Fruit fly (Drosophila melanogaster) whole organism, embryonic: ENCODE data around the gene Nubp1.

Experiments used
- CG1024 ChIP-seq: fragments of 200-800 bp; sonication (Bioruptor generic); IDR thresholded peaks from 2 replicates; pipeline ENCODE4 v1.3.6; 2022; ENCODE audit warnings: missing biosample characterization, missing genetic modification characterization
- CG11398 ChIP-seq: fragments of 200-800 bp; sonication (Bioruptor generic); optimal IDR thresholded peaks from 2 replicates; lab custom pipeline; 2016; ENCODE audit warnings: missing biosample characterization, missing genetic modification characterization
- CG11456 ChIP-seq: fragments of 200-800 bp; sonication (Bioruptor generic); IDR thresholded peaks from 3 replicates; pipeline ENCODE4 v1.3.6; 2022; ENCODE audit warnings: missing biosample characterization, missing genetic modification characterization
- CG13624 ChIP-seq: fragments of 200-800 bp; sonication (Bioruptor generic); optimal IDR thresholded peaks from 2 replicates; lab custom pipeline; 2016; ENCODE audit warnings: missing biosample characterization, missing genetic modification characterization
- CG13894 ChIP-seq: fragments of 200-800 bp; sonication (Bioruptor generic); optimal IDR thresholded peaks from 3 replicates; lab custom pipeline; 2018; ENCODE audit warnings: missing biosample characterization, mild to moderate bottlenecking, missing genetic modification characterization, moderate library complexity
- CG18011 ChIP-seq: fragments of 200-800 bp; sonication (Bioruptor generic); optimal IDR thresholded peaks from 2 replicates; lab custom pipeline; 2017; ENCODE audit warnings: missing biosample characterization, missing genetic modification characterization, mild to moderate bottlenecking, moderate library complexity, missing genotype
- CG1832 ChIP-seq: fragments of 200-800 bp; sonication (Bioruptor generic); optimal IDR thresholded peaks from 2 replicates; lab custom pipeline; 2017; ENCODE audit warnings: missing biosample characterization, mild to moderate bottlenecking, missing genetic modification characterization, inconsistent platforms
- CG2199 ChIP-seq: fragments of 200-800 bp; sonication (Bioruptor generic); IDR thresholded peaks from 3 replicates; pipeline ENCODE4 v1.3.6; 2022; ENCODE audit warnings: missing biosample characterization, missing genetic modification characterization
- CG3726 ChIP-seq: fragments of 200-800 bp; sonication (Bioruptor generic); IDR thresholded peaks from 3 replicates; pipeline ENCODE4, ENCODE4 v1.3.6; 2022; ENCODE audit warnings: missing biosample characterization, missing genetic modification characterization
- CG9817 ChIP-seq: fragments of 200-800 bp; sonication (Bioruptor generic); optimal IDR thresholded peaks from 2 replicates; lab custom pipeline; 2018; ENCODE audit warnings: missing biosample characterization, mild to moderate bottlenecking, missing genetic modification characterization, moderate library complexity
- ERR ChIP-seq: fragments of 200-800 bp; sonication (Bioruptor generic); optimal IDR thresholded peaks from 2 replicates; lab custom pipeline; 2016; ENCODE audit warnings: missing biosample characterization, missing genetic modification characterization
- Lhr ChIP-seq: fragments of 200-800 bp; sonication (Bioruptor generic); optimal IDR thresholded peaks from 3 replicates; lab custom pipeline; 2017; ENCODE audit warnings: mild to moderate bottlenecking, missing biosample characterization, missing genetic modification reagents, missing genetic modification characterization
- Mad ChIP-seq: fragments of 200-800 bp; sonication (Bioruptor generic); optimal IDR thresholded peaks from 2 replicates; lab custom pipeline; 2016; ENCODE audit warnings: missing biosample characterization, missing genetic modification characterization
- NfI ChIP-seq: fragments of 200-800 bp; sonication (Bioruptor generic); optimal IDR thresholded peaks from 3 replicates; lab custom pipeline; 2018; ENCODE audit warnings: missing biosample characterization, mild to moderate bottlenecking, missing genetic modification characterization, moderate library complexity
- Opbp ChIP-seq: fragments of 200-800 bp; sonication (Bioruptor generic); IDR thresholded peaks from 3 replicates; pipeline ENCODE4 v1.3.6; 2022; ENCODE audit warnings: missing biosample characterization, missing genetic modification characterization; ENCODE audit not compliant: partially characterized antibody
- PHDP ChIP-seq: fragments of 200-800 bp; sonication (Bioruptor generic); optimal IDR thresholded peaks from 3 replicates; lab custom pipeline; 2018; ENCODE audit warnings: missing biosample characterization, mild to moderate bottlenecking, missing genetic modification characterization, moderate library complexity
- Rx ChIP-seq: fragments of 200-800 bp; sonication (Bioruptor generic); IDR thresholded peaks from 2 replicates; pipeline ENCODE4 v1.3.6; 2022; ENCODE audit warnings: missing biosample characterization, missing genetic modification characterization
- Sox102F ChIP-seq: fragments of 200-800 bp; sonication (Bioruptor generic); optimal IDR thresholded peaks from 2 replicates; lab custom pipeline; 2018; ENCODE audit warnings: missing biosample characterization, mild to moderate bottlenecking, missing genetic modification characterization, moderate library complexity
- Sry-δ ChIP-seq: fragments of 200-800 bp; sonication (Bioruptor generic); optimal IDR thresholded peaks from 2 replicates; lab custom pipeline; 2016; ENCODE audit warnings: missing biosample characterization, missing genetic modification characterization
- Xbp1 ChIP-seq: fragments of 200-800 bp; sonication (Bioruptor generic); optimal IDR thresholded peaks from 3 replicates; lab custom pipeline; 2016; ENCODE audit warnings: missing biosample characterization, mild to moderate bottlenecking, missing genetic modification characterization
- btn ChIP-seq: fragments of 200-800 bp; sonication (Bioruptor generic); optimal IDR thresholded peaks from 2 replicates; lab custom pipeline; 2016; ENCODE audit warnings: missing biosample characterization, missing genetic modification characterization
- cas ChIP-seq: fragments of 200-800 bp; sonication (Bioruptor generic); IDR thresholded peaks from 2 replicates; pipeline ENCODE4 v1.3.6; 2022; ENCODE audit warnings: missing biosample characterization, missing genetic modification characterization
- cg ChIP-seq: fragments of 200-800 bp; sonication (Bioruptor generic); optimal IDR thresholded peaks from 3 replicates; lab custom pipeline; 2019; ENCODE audit warnings: missing biosample characterization, mild to moderate bottlenecking, missing genetic modification characterization, moderate library complexity
- dimm ChIP-seq: fragments of 200-800 bp; sonication (Bioruptor generic); IDR thresholded peaks from 2 replicates; pipeline ENCODE4 v1.3.6; 2022; ENCODE audit warnings: missing biosample characterization, missing genetic modification characterization
- dysf ChIP-seq: fragments of 200-800 bp; sonication (Bioruptor generic); IDR thresholded peaks from 3 replicates; pipeline ENCODE4 v1.3.6; 2022; ENCODE audit warnings: missing biosample characterization, missing genetic modification characterization
- fd102C ChIP-seq: fragments of 200-800 bp; sonication (Bioruptor generic); optimal IDR thresholded peaks from 2 replicates; lab custom pipeline; 2018; ENCODE audit warnings: missing biosample characterization, mild to moderate bottlenecking, missing genetic modification characterization, moderate library complexity
- fu2 ChIP-seq: fragments of 200-800 bp; sonication (Bioruptor generic); optimal IDR thresholded peaks from 2 replicates; lab custom pipeline; 2016; ENCODE audit warnings: missing biosample characterization, missing genetic modification characterization
- gfzf ChIP-seq: fragments of 200-800 bp; sonication (Bioruptor generic); optimal IDR thresholded peaks from 2 replicates; lab custom pipeline; 2016; ENCODE audit warnings: missing biosample characterization, mild to moderate bottlenecking, missing genetic modification characterization, moderate library complexity
- grau ChIP-seq: fragments of 200-800 bp; optimal IDR thresholded peaks from 3 replicates; lab custom pipeline; 2019; ENCODE audit warnings: missing biosample characterization, mild to moderate bottlenecking, missing genetic modification characterization, moderate library complexity
- gsb-n ChIP-seq: fragments of 200-800 bp; sonication (Bioruptor generic); optimal IDR thresholded peaks from 3 replicates; lab custom pipeline; 2018; ENCODE audit warnings: missing biosample characterization, mild to moderate bottlenecking, missing genetic modification characterization
- jumu ChIP-seq: fragments of 200-800 bp; sonication (Bioruptor generic); optimal IDR thresholded peaks from 3 replicates; lab custom pipeline; 2016; ENCODE audit warnings: missing biosample characterization, missing genetic modification characterization
- kni ChIP-seq: fragments of 200-800 bp; sonication (Bioruptor generic); optimal IDR thresholded peaks from 3 replicates; lab custom pipeline; 2017; ENCODE audit warnings: mild to moderate bottlenecking, missing biosample characterization, missing genetic modification reagents, missing genetic modification characterization
- lola ChIP-seq, 3 experiments: fragments of >200 bp in 2 of 3; fragments of 200-800 bp in 1 of 3; sonication (Bioruptor generic) in 1 of 3; optimal IDR thresholded peaks; 2 replicates each; lab custom pipeline; 2017 to 2019; ENCODE audit warnings: missing biosample characterization in 3 of 3, missing genetic modification characterization in 3 of 3, mild to moderate bottlenecking in 1 of 3, moderate library complexity in 1 of 3
- pros ChIP-seq: fragments of 200-800 bp; sonication (Bioruptor generic); optimal IDR thresholded peaks from 3 replicates; lab custom pipeline; 2019; ENCODE audit warnings: missing biosample characterization, mild to moderate bottlenecking, missing genetic modification characterization, moderate library complexity
- repo ChIP-seq: fragments of 200-800 bp; sonication (Bioruptor generic); optimal IDR thresholded peaks from 2 replicates; lab custom pipeline; 2016; ENCODE audit warnings: missing biosample characterization, missing genetic modification characterization
- sima ChIP-seq: fragments of 200-800 bp; sonication (Bioruptor generic); optimal IDR thresholded peaks from 2 replicates; lab custom pipeline; 2016; ENCODE audit warnings: missing biosample characterization, missing genetic modification characterization
- toy ChIP-seq: fragments of 200-800 bp; sonication (Bioruptor generic); IDR thresholded peaks from 2 replicates; pipeline ENCODE4 v1.3.6; 2022; ENCODE audit warnings: missing biosample characterization, missing genetic modification characterization
- trem ChIP-seq: fragments of 200-800 bp; optimal IDR thresholded peaks from 3 replicates; lab custom pipeline; 2019; ENCODE audit warnings: missing biosample characterization, mild to moderate bottlenecking, missing genetic modification characterization, moderate library complexity
- z ChIP-seq: fragments of 200-800 bp; sonication (Bioruptor generic); IDR thresholded peaks from 3 replicates; pipeline ENCODE4 v1.3.6; 2022; ENCODE audit warnings: missing biosample characterization, missing genetic modification characterization
- zen ChIP-seq: fragments of 200-800 bp; sonication (Bioruptor generic); optimal IDR thresholded peaks from 3 replicates; lab custom pipeline; 2018; ENCODE audit warnings: missing biosample characterization, mild to moderate bottlenecking, missing genetic modification characterization, moderate library complexity

The Nubp1 gene

DNA sequence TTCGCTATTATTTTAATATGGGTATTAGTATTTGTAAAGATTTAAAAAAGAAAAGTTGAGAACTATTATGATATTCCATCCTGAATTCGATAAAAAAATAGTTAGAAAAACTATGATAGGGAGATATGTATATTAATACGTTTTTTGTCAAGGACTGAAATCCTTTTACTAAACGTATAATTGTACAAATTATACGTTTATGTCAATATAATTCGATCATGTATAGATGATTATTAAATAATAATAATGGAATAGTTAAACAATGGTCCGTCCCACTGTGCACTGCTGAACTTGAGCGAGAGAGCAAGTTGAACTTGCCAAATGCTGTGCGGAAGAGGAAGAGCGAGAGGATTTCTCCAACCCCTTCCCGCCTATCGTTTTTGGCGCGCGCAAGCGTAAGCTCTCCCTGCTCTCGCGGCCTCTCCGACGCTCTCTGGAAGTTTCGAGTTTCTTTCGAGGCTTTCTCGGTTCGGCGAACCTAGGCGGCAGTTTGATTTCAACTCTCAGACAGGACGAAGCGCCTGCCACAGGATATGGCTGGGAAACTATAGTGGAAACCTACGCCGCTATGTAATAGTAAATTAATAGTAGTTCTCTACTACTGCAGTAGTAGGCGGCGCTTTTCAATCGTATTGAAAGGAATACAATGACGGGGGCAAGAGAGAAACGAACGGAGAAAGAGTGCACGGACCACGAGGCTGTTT lies 47.3 kb upstream of the Nubp1 start (continued):
- TF ChIP-seq lola (GFP tag; optimal IDR thresholded peaks at IDR 0.05; lab: Kevin White, UChicago) (peak in 1 of 3 experiments; percentile 33), zen (peak; percentile 1), sima (GFP tag; lab: Kevin White, UChicago) (no peak), fd102C (GFP tag; lab: Kevin White, UChicago) (no peak), CG1832 (GFP tag; lab: Kevin White, UChicago) (no peak), PHDP (tag; lab: Kevin White, UChicago) (peak; percentile 80), fu2 (GFP tag; lab: Kevin White, UChicago) (no peak), Rx (GFP tag; lab: Robert Waterston, UW) (no peak), z (GFP tag; lab: Robert Waterston, UW) (no peak), Xbp1 (GFP tag; lab: Kevin White, UChicago) (peak; percentile 46), jumu (GFP tag; lab: Kevin White, UChicago) (no peak), Sry-δ (GFP tag; lab: Kevin White, UChicago) (no peak), toy (GFP tag; lab: Robert Waterston, UW) (no peak), btn (GFP tag; lab: Kevin White, UChicago) (no peak), repo (GFP tag; lab: Kevin White, UChicago) (no peak), dimm (GFP tag; lab: Robert Waterston, UW) (no peak), CG13624 (GFP tag; lab: Kevin White, UChicago) (no peak), Sox102F (GFP tag; lab: Kevin White, UChicago) (peak; percentile 58), cas (GFP tag; lab: Robert Waterston, UW) (no peak), trem (tag; lab: Kevin White, UChicago) (peak; percentile 49), CG18011 (GFP tag; lab: Kevin White, UChicago) (no peak), CG3726 (no peak), NfI (GFP tag; lab: Kevin White, UChicago) (peak; percentile 22), Lhr (GFP tag; lab: Kevin White, UChicago) (no peak), ERR (no peak), CG1024 (no peak), CG11398 (GFP tag; lab: Kevin White, UChicago) (no peak), dysf (peak; percentile 50; the same call in 2 of the 3 replicates), CG11456 (GFP tag; lab: Robert Waterston, UW) (no peak), CG9817 (tag; lab: Kevin White, UChicago) (peak; percentile 40)
- TF ChIP-seq, all 482 proteins: peak for 157

DNA sequence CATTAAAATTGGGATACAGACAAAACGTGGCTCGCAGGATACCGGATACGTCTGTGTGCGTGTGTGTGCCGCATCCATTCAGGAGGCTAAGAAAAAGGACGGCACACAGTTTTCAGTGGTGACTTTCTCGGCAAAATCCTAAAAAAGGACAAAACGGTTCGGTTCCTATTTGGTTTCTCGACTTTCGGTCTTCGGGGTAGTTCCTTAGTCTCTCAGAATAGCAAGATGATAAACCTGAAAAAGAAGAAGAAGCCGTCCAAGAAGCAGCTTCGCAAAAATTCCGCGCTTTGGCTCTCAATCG lies 46.8 kb upstream of the Nubp1 start:
- TF ChIP-seq Opbp (0 out of 3 replicates have a peak, but pooled peaks have one; percentile 23), grau (tag; lab: Kevin White, UChicago) (no peak), kni (GFP tag; lab: Kevin White, UChicago) (no peak), pros (peak; percentile 52), CG13894 (tag; lab: Kevin White, UChicago) (peak; percentile 80), CG2199 (GFP tag; lab: Robert Waterston, UW) (0 out of 3 replicates have a peak, but pooled peaks have one; percentile 1), gsb-n (tag; lab: Kevin White, UChicago) (no peak), cg (GFP tag; lab: Kevin White, UChicago) (peak; percentile 34), Mad (no peak), gfzf (GFP tag; lab: Kevin White, UChicago) (peak; percentile 27)
